Fruit fly (Drosophila melanogaster) whole organism, pupa: ENCODE data around the gene Agpat4.

ENCODE experiments used
- CG12605 ChIP-seq: fragments of 200-800 bp; sonication (Bioruptor generic); IDR thresholded peaks from 2 replicates; pipeline ENCODE4 v1.3.6; 2022; ENCODE audit warnings: missing biosample characterization, missing genetic modification characterization
- CG14655 ChIP-seq: fragments of 200-800 bp; sonication (Bioruptor generic); optimal IDR thresholded peaks from 3 replicates; lab custom pipeline; 2017; ENCODE audit warnings: mild to moderate bottlenecking, missing biosample characterization, missing genetic modification reagents, missing genetic modification characterization
- CG17806 ChIP-seq: fragments of 200-800 bp; sonication (Bioruptor generic); optimal IDR thresholded peaks from 2 replicates; lab custom pipeline; 2018; ENCODE audit warnings: missing biosample characterization, mild to moderate bottlenecking, missing genetic modification characterization, moderate library complexity
- CG34367 ChIP-seq: fragments of 200-800 bp; sonication (Bioruptor generic); optimal IDR thresholded peaks from 2 replicates; lab custom pipeline; 2018; ENCODE audit warnings: missing biosample characterization, mild to moderate bottlenecking, missing genetic modification characterization
- CG4496 ChIP-seq: fragments of 200-800 bp; sonication (Bioruptor generic); IDR thresholded peaks from 3 replicates; pipeline ENCODE4 v1.3.6; 2022; ENCODE audit warnings: missing biosample characterization, missing genetic modification characterization
- CG8159 ChIP-seq: fragments of 200-800 bp; sonication (Bioruptor generic); optimal IDR thresholded peaks from 3 replicates; lab custom pipeline; 2018; ENCODE audit warnings: missing biosample characterization, mild to moderate bottlenecking, missing genetic modification characterization, moderate library complexity
- D1 ChIP-seq: fragments of 200-800 bp; sonication (Bioruptor generic); optimal IDR thresholded peaks from 2 replicates; lab custom pipeline; 2018; ENCODE audit warnings: missing biosample characterization, mild to moderate bottlenecking, missing genetic modification characterization, moderate library complexity
- EcR ChIP-seq: fragments of 200-800 bp; sonication (Bioruptor generic); optimal IDR thresholded peaks from 3 replicates; lab custom pipeline; 2019; ENCODE audit warnings: missing biosample characterization, missing genetic modification characterization, mild to moderate bottlenecking, moderate library complexity, missing genetic modification reagents
- Ets98B ChIP-seq: fragments of 200-800 bp; sonication (Bioruptor generic); IDR thresholded peaks from 2 replicates; pipeline ENCODE4 v1.3.6; 2022; ENCODE audit warnings: missing biosample characterization, missing genetic modification characterization
- Snoo ChIP-seq: fragments of 200-800 bp; sonication (Bioruptor generic); optimal IDR thresholded peaks from 3 replicates; lab custom pipeline; 2017; ENCODE audit warnings: missing biosample characterization, mild to moderate bottlenecking, missing genetic modification characterization, inconsistent platforms
- fd96Ca ChIP-seq: fragments of 200-800 bp; sonication (Bioruptor generic); IDR thresholded peaks from 3 replicates; pipeline ENCODE4 v1.3.6; 2022; ENCODE audit warnings: missing biosample characterization, missing genetic modification characterization

dm6 chr3L:16411566-16411965 is 30.2 kb upstream of the Agpat4 start, which contains the start of gene fax:
- TF ChIP-seq CG8159 (tag; lab: Kevin White, UChicago) = peak; percentile 38
- TF ChIP-seq CG34367 (tag; lab: Kevin White, UChicago) = peak; percentile 54
- TF ChIP-seq fd96Ca (GFP tag; lab: Robert Waterston, UW) = 0 out of 3 replicates have a peak, but pooled peaks have one; percentile 9
- TF ChIP-seq EcR (GFP tag; lab: Kevin White, UChicago) = peak; percentile 75
- no peak for TF ChIP-seq CG14655 (GFP tag; lab: Kevin White, UChicago)
- 0 out of 2 replicates have a peak, but pooled peaks have one; percentile 52 for TF ChIP-seq CG12605 (GFP tag; lab: Robert Waterston, UW)
- no peak for TF ChIP-seq CG17806
- TF ChIP-seq Snoo (tag; lab: Kevin White, UChicago) = peak; percentile 50
- no peak for TF ChIP-seq D1 (tag; lab: Kevin White, UChicago)
- TF ChIP-seq Ets98B (GFP tag; lab: Robert Waterston, UW) = peak; percentile 62; the same call in 1 of the 2 replicates
- peak; percentile 56 for TF ChIP-seq CG4496 (GFP tag; lab: Robert Waterston, UW)
